Worm (Caenorhabditis elegans) whole organism, L4/young adult: Measurements from ENCODE around the gene ins-21.

Source experiments
- W03F9.2 ChIP-seq: fragments of 150-350 bp; optimal IDR thresholded peaks from 2 replicates; lab custom pipeline; 2014; ENCODE audit warnings: missing biosample characterization, missing genetic modification characterization
- dao-5 ChIP-seq: sonication (generic microtip); optimal IDR thresholded peaks from 2 replicates; lab custom pipeline; 2016; ENCODE audit warnings: missing genotype, missing genetic modification characterization, moderate library complexity, missing compliant biosample characterization
- him-1 ChIP-seq: sonication (generic microtip); optimal IDR thresholded peaks from 2 replicates; lab custom pipeline; 2016; ENCODE audit warnings: missing genotype, missing genetic modification reagents, missing genetic modification characterization, missing compliant biosample characterization

The ins-21 gene

ce11 chrIII:10006734-10007348 is 16.7 kb upstream of the ins-21 start, which contains the start of gene C05B5.8:
TSS of gene C05B5.8 (minus strand) at chrIII:10006784.
- TF ChIP-seq W03F9.2 (tag; lab: Kevin White, UChicago) (no peak), dao-5 (tag; lab: Kevin White, UChicago) (no peak), him-1 (tag; lab: Kevin White, UChicago) (no peak)

DNA sequence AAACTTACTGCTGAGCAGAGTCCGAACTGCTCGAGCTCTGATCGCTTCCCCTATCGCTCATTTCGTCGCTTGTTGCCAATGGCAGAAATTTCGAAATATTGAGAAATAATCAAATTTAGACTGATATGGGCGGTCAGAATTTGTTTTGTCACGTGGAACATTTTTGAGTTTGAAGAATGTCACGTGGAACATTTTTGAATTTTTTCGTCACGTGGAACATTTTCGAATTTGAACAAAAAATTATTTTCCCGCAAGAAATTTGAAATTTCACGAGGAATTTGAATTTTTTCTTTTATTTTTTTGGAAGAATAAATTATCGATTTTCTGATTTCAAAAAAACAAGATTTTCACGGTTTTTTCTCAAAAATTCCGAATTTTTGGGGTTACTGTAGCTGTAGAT is 13.4 kb upstream of the ins-21 start, which contains the start of gene fbxa-155:
fbxa-155 (minus strand) TSS at position 101 of the 400 bp plus-strand sequence.
- no peak for TF ChIP-seq dao-5 (tag; lab: Kevin White, UChicago)
- TF ChIP-seq him-1 (tag; lab: Kevin White, UChicago): no peak
- TF ChIP-seq W03F9.2 (tag; lab: Kevin White, UChicago): no peak

ce11 chrIII:10012136-10012535 is 11.4 kb upstream of the ins-21 start, which contains the start of gene C05B5.16:
TSS of gene C05B5.16 (plus strand) at chrIII:10012436.
- no peak for TF ChIP-seq him-1 (tag; lab: Kevin White, UChicago)
- TF ChIP-seq dao-5 (tag; lab: Kevin White, UChicago): no peak
- no peak for TF ChIP-seq W03F9.2 (tag; lab: Kevin White, UChicago)

DNA sequence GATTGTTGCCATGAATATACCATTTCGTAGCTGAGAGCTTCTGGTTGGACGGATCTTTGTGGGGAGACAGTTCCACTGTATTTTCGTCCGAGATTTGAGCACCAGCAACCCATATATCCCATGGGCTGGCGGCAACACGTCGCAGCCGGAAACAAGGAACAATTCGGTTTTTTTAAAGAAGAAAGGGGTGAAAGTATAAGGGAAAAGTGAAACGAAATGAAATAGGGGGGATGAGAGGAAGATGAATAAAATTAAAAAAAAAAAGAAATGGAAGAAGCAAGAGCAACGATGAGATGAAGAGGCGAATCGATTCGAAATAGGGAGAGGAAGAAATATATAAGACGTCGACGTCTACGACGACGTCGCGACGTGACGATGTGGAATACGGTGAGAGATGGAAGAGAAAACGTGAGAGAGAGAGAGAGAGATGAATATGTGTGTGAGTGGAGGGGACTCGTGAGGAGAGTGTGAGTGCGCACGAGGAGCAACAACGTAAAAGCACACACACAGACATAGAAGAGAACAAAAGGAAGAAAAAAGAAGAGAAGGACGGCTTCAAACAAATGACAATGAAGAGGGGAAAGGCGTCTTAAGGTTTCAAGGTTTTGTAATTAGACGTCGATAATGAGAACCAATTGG is 7.0 kb upstream of the ins-21 start, which contains the start of gene rgs-1:
rgs-1 (minus strand) TSS at position 146 of the 639 bp plus-strand sequence.
- peak; percentile 68 for TF ChIP-seq him-1 (tag; lab: Kevin White, UChicago)
- TF ChIP-seq dao-5 (tag; lab: Kevin White, UChicago): no peak
- peak; percentile 82 for TF ChIP-seq W03F9.2 (tag; lab: Kevin White, UChicago)

ce11 chrIII:10018007-10018406 is 5.5 kb upstream of the ins-21 start:
- TF ChIP-seq dao-5 (tag; lab: Kevin White, UChicago) (no peak), him-1 (tag; lab: Kevin White, UChicago) (no peak), W03F9.2 (tag; lab: Kevin White, UChicago) (no peak)

DNA sequence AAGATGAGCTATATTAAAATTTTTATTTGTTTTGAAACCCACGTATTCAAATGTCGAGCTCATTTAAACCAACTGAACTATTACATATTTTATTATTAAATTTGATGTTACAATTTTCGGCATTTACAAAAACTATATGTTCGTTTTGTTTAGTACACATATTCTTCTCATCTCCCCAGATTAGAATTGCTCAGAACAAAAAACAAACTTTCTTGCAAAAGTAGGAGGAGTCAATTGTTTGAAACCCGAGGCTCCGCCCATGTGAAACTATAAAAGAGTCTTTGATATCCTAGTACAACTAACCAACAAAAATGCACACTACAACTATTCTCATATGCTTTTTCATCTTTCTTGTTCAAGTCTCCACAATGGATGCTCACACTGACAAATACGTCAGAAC is 2.4 kb downstream of the ins-21 start, which contains the start of gene ins-22:
ins-22 (plus strand) TSS at position 301 of the 400 bp plus-strand sequence.
- TF ChIP-seq W03F9.2 (tag; lab: Kevin White, UChicago): no peak
- TF ChIP-seq dao-5 (tag; lab: Kevin White, UChicago): no peak
- TF ChIP-seq him-1 (tag; lab: Kevin White, UChicago): no peak

- TF ChIP-seq dao-5 (tag; lab: Kevin White, UChicago): no peak
- TF ChIP-seq him-1 (tag; lab: Kevin White, UChicago): no peak
- no peak for TF ChIP-seq W03F9.2 (tag; lab: Kevin White, UChicago)
These were observed 4.4 kb downstream of the ins-21 start, which contains the start of gene ins-23 for ce11 chrIII:10027947-10028346. TSS of gene ins-23 (plus strand) at chrIII:10028247.

- no peak for TF ChIP-seq W03F9.2 (tag; lab: Kevin White, UChicago)
These were observed 7.0 kb downstream of the ins-21 start, which contains the start of gene M04D8.4 for ce11 chrIII:10030549-10030948. TSS of gene M04D8.4 (minus strand) at chrIII:10030649.

ce11 chrIII:10033213-10033612 is 9.7 kb downstream of the ins-21 start, which contains the start of gene M04D8.5:
TSS of gene M04D8.5 (minus strand) at chrIII:10033313.
- TF ChIP-seq W03F9.2 (tag; lab: Kevin White, UChicago): no peak
- TF ChIP-seq him-1 (tag; lab: Kevin White, UChicago): no peak
- no peak for TF ChIP-seq dao-5 (tag; lab: Kevin White, UChicago)

DNA sequence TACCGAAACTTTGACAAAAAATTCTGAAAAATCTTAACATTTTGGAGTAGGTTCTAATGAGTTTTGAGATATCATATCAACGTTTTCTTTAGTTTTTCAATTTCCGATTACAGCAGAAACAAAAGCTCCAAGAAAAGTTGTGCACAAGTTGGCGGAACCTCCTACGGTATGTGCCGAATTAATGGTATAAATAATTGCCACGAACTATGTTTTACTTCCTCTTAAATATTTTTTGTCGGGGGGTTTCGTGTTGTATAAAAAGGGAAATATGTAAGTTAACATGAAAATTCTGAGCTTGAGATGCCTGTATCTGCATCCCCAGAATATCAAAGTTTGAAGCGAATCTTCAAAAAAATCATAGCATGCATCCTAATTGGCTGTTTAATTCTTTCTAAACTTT is 10.3 kb downstream of the ins-21 start, which contains the start of gene M04D8.8:
M04D8.8 (plus strand) TSS at position 301 of the 400 bp plus-strand sequence.
- no peak for TF ChIP-seq him-1 (tag; lab: Kevin White, UChicago)
- TF ChIP-seq W03F9.2 (tag; lab: Kevin White, UChicago): no peak
- TF ChIP-seq dao-5 (tag; lab: Kevin White, UChicago): no peak

DNA sequence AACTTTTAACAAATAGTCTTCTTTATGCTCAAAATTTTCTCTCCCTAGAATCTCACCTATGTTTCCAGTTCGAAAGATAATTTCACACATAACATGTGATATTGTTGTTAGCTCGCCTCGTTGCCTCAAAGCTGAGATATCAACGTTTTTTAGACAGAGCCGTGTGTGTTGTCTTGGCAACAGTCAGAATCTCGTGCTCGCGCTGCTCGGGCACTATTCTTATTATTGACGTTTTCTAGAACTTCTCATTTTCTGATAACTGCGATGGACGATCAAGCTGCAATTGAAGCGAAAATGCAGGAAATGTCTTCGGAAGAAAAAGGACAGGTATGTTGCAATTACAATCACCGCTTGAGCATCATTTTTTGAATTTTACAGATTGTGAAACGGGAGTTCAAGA is 12.2 kb downstream of the ins-21 start, which contains the start of gene xbx-3:
xbx-3 (plus strand) TSS at position 163 of the 400 bp plus-strand sequence.
- TF ChIP-seq W03F9.2 (tag; lab: Kevin White, UChicago) (no peak), him-1 (tag; lab: Kevin White, UChicago) (no peak), dao-5 (tag; lab: Kevin White, UChicago) (no peak)

ce11 chrIII:10037150-10037549 is 13.6 kb downstream of the ins-21 start, which contains the start of gene M04D8.7:
TSS of gene M04D8.7 (plus strand) at chrIII:10037450.
- no peak for TF ChIP-seq W03F9.2 (tag; lab: Kevin White, UChicago)
- no peak for TF ChIP-seq him-1 (tag; lab: Kevin White, UChicago)
- no peak for TF ChIP-seq dao-5 (tag; lab: Kevin White, UChicago)

DNA sequence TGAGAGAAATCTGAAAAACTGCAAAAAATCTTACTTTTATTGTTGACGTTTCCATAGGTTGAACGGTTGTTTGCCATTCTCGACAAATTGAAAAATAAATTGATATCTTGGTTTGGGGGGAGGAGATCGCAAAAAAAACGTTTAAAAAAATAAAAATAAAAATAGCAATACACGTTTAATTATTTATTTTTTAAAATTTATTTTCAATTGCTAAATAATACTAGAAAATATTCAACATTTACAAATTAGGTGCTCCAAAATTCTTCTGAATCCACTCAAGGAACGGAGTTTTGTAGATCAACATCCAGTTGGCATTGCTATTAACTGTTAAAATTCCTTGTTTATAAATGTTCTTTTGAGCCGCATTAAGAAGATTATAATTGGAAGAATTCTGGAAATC is 16.5 kb downstream of the ins-21 start, which contains the start of gene T16G12.7:
T16G12.7 (minus strand) TSS at position 101 of the 400 bp plus-strand sequence.
- no peak for TF ChIP-seq W03F9.2 (tag; lab: Kevin White, UChicago)
- no peak for TF ChIP-seq dao-5 (tag; lab: Kevin White, UChicago)
- no peak for TF ChIP-seq him-1 (tag; lab: Kevin White, UChicago)
